Worm (Caenorhabditis elegans) whole organism, L3 larva: Measurements from ENCODE around the gene mrp-8.

Source experiments
- R02D3.7 ChIP-seq: fragments of 150-350 bp; optimal IDR thresholded peaks from 2 replicates; lab custom pipeline; 2014; ENCODE audit warnings: missing biosample characterization, missing genetic modification characterization
- ZK546.5 ChIP-seq: sonication (generic microtip); optimal IDR thresholded peaks from 2 replicates; lab custom pipeline; 2017; ENCODE audit warnings: missing biosample characterization, missing genetic modification characterization
- aly-2 ChIP-seq: fragments of 150-350 bp; optimal IDR thresholded peaks from 2 replicates; lab custom pipeline; 2014; ENCODE audit warnings: missing biosample characterization, missing genetic modification characterization
- ceh-16 ChIP-seq: sonication (generic microtip); optimal IDR thresholded peaks from 2 replicates; lab custom pipeline; 2017; ENCODE audit warnings: missing biosample characterization, missing genetic modification characterization
- ceh-28 ChIP-seq: fragments of 150-350 bp; optimal IDR thresholded peaks from 2 replicates; lab custom pipeline; 2014; ENCODE audit warnings: missing biosample characterization, missing genetic modification reagents, missing genetic modification characterization
- ceh-9 ChIP-seq: sonication (generic microtip); optimal IDR thresholded peaks from 2 replicates; lab custom pipeline; 2018; ENCODE audit warnings: missing biosample characterization, missing genetic modification characterization
- daf-12 ChIP-seq: fragments of 150-350 bp; optimal IDR thresholded peaks from 2 replicates; lab custom pipeline; 2014; ENCODE audit warnings: missing biosample characterization, missing genetic modification reagents, missing genetic modification characterization
- egl-5 ChIP-seq: fragments of 150-350 bp; optimal IDR thresholded peaks from 2 replicates; lab custom pipeline; 2017; ENCODE audit warnings: missing biosample characterization, missing genetic modification reagents, missing genetic modification characterization, inconsistent platforms
- elt-2 ChIP-seq: sonication (generic microtip); optimal IDR thresholded peaks from 2 replicates; lab custom pipeline; 2016; ENCODE audit warnings: missing genetic modification reagents, mild to moderate bottlenecking, missing genetic modification characterization, missing compliant biosample characterization
- eor-1 ChIP-seq, 2 experiments: fragments of 150-350 bp; optimal IDR thresholded peaks; 2 replicates each; lab custom pipeline; 2014 to 2018; ENCODE audit warnings: missing biosample characterization in 2 of 2, missing genetic modification characterization in 2 of 2
- jun-1 ChIP-seq: fragments of 150-350 bp; optimal IDR thresholded peaks from 2 replicates; lab custom pipeline; 2014; ENCODE audit warnings: missing biosample characterization, missing genetic modification reagents, missing genetic modification characterization
- lin-39 ChIP-seq: fragments of 150-350 bp; optimal IDR thresholded peaks from 2 replicates; lab custom pipeline; 2018; ENCODE audit warnings: missing biosample characterization, missing genetic modification reagents, missing genetic modification characterization
- lsy-12 ChIP-seq: sonication (generic microtip); optimal IDR thresholded peaks from 2 replicates; lab custom pipeline; 2016; ENCODE audit warnings: mild to moderate bottlenecking, missing genetic modification characterization, missing compliant biosample characterization
- mdl-1 ChIP-seq: fragments of 150-350 bp; optimal IDR thresholded peaks from 2 replicates; lab custom pipeline; 2014; ENCODE audit warnings: missing biosample characterization, missing genetic modification characterization
- nfya-1 ChIP-seq: sonication (generic microtip); optimal IDR thresholded peaks from 2 replicates; lab custom pipeline; 2017; ENCODE audit warnings: missing genetic modification characterization, mild to moderate bottlenecking, missing compliant biosample characterization, antibody characterized with exemption, moderate library complexity; ENCODE audit not compliant: insufficient read depth
- nhr-23 ChIP-seq: fragments of 150-350 bp; optimal IDR thresholded peaks from 2 replicates; lab custom pipeline; 2014; ENCODE audit warnings: missing biosample characterization, missing genetic modification reagents, missing genetic modification characterization
- nhr-237 ChIP-seq: fragments of 150-350 bp; optimal IDR thresholded peaks from 2 replicates; lab custom pipeline; 2014; ENCODE audit warnings: missing biosample characterization, missing genetic modification characterization
- nhr-25 ChIP-seq: sonication (generic microtip); optimal IDR thresholded peaks from 2 replicates; lab custom pipeline; 2017; ENCODE audit warnings: missing biosample characterization, missing genetic modification characterization
- nhr-43 ChIP-seq: sonication (generic microtip); optimal IDR thresholded peaks from 2 replicates; lab custom pipeline; 2016; ENCODE audit warnings: mild to moderate bottlenecking, missing genetic modification characterization, missing compliant biosample characterization; ENCODE audit not compliant: poor library complexity, severe bottlenecking
- nhr-67 ChIP-seq: fragments of 150-350 bp; optimal IDR thresholded peaks from 2 replicates; lab custom pipeline; 2014; ENCODE audit warnings: missing biosample characterization, missing genetic modification characterization
- nhr-76 ChIP-seq: fragments of 150-350 bp; sonication (generic microtip); optimal IDR thresholded peaks from 5 replicates; lab custom pipeline; 2014; ENCODE audit warnings: missing biosample characterization, missing genetic modification characterization
- nhr-77 ChIP-seq: fragments of 150-350 bp; optimal IDR thresholded peaks from 2 replicates; lab custom pipeline; 2014; ENCODE audit warnings: missing biosample characterization, missing genetic modification characterization
- pha-4 ChIP-seq: fragments of 150-350 bp; optimal IDR thresholded peaks from 2 replicates; lab custom pipeline; 2014; ENCODE audit warnings: missing biosample characterization, missing genetic modification reagents, missing genetic modification characterization
- pqm-1 ChIP-seq: fragments of 150-350 bp; optimal IDR thresholded peaks from 2 replicates; lab custom pipeline; 2017; ENCODE audit warnings: missing biosample characterization, missing genetic modification characterization, inconsistent platforms
- snpc-4 ChIP-seq: fragments of 150-350 bp; optimal IDR thresholded peaks from 2 replicates; lab custom pipeline; 2014; ENCODE audit warnings: missing biosample characterization, missing genetic modification characterization
- tbx-2 ChIP-seq: sonication (generic microtip); optimal IDR thresholded peaks from 2 replicates; lab custom pipeline; 2016; ENCODE audit warnings: mild to moderate bottlenecking, missing genetic modification characterization, missing compliant biosample characterization
- unc-39 ChIP-seq: sonication (generic microtip); optimal IDR thresholded peaks from 4 replicates; lab custom pipeline; 2017; ENCODE audit warnings: missing biosample characterization, missing genetic modification characterization
- zag-1 ChIP-seq: fragments of 150-350 bp; optimal IDR thresholded peaks from 2 replicates; lab custom pipeline; 2014; ENCODE audit warnings: missing biosample characterization, missing genetic modification characterization
- ztf-11 ChIP-seq: fragments of 150-350 bp; optimal IDR thresholded peaks from 2 replicates; lab custom pipeline; 2014; ENCODE audit warnings: missing biosample characterization, missing genetic modification characterization

Gene mrp-8

DNA sequence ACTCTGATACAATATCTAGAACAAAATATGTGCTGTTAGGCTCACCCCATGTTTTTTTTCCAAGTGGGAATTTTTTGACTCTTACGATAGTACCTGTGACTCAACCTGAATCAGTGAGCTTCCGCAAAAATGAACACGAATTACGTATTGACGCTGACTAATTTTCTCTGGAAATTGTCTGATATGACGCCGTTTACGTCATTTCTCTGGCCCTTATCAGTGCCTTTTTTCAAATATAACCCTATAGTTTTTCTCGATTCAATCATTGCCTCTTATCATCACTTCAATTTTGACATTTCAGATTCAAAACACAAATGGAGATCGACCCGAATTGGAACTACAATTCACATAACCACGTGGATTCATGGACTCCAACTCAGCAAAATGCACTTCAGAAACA is 15.8 kb upstream of the mrp-8 start, which contains the start of gene Y75B8A.28 (continued):
- TF ChIP-seq nhr-76 (tag; lab: Kevin White, UChicago) (no peak), pqm-1 (tag; lab: Kevin White, UChicago) (peak; percentile 99), ceh-9 (no peak), ZK546.5 (tag; lab: Kevin White, UChicago) (no peak), ceh-16 (tag; lab: Kevin White, UChicago) (no peak)

- TF ChIP-seq jun-1 (peak; percentile 83), pha-4 (peak; percentile 11), mdl-1 (tag; lab: Kevin White, UChicago) (no peak), ceh-28 (tag; lab: Kevin White, UChicago) (no peak), elt-2 (tag; lab: Kevin White, UChicago) (peak; percentile 91), pqm-1 (tag; lab: Kevin White, UChicago) (peak; percentile 88)
Measured at ce11 chrIII:12317492-12317891, 14.5 kb upstream of the mrp-8 start.

DNA sequence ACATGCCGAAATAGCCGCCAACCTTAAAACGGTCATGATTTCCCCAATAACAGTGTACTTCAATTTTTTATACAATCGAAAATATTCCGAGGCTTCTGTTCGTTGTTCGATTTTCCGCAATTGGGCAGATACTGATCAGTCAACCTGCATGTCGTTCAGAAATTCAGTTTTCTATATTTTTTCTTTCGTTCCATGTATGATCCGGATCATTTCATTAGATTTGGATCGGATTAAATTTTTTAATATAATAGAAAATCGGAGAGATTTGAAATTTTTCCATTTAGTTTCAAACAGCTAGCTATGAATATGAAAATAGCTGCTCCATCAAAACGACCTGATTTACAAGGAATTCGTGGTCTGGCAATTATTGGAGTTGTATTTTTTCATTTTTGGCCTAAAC is 12.2 kb upstream of the mrp-8 start, which contains the start of gene Y75B8A.37:
TSS of gene Y75B8A.37 (plus strand) at position 301 of the 400 bp plus-strand sequence.
- TF ChIP-seq daf-12 (tag; lab: Kevin White, UChicago) (no peak), lin-39 (no peak), snpc-4 (tag; lab: Kevin White, UChicago) (no peak), eor-1 (tag; optimal IDR thresholded peaks at IDR 0.05; lab: Kevin White, UChicago) (no peak), mdl-1 (tag; lab: Kevin White, UChicago) (no peak), nhr-23 (tag; lab: Kevin White, UChicago) (no peak), ceh-28 (tag; lab: Kevin White, UChicago) (no peak), tbx-2 (tag; lab: Kevin White, UChicago) (no peak), nhr-25 (no peak), ztf-11 (tag; lab: Kevin White, UChicago) (no peak), nhr-76 (tag; lab: Kevin White, UChicago) (no peak), nfya-1 (no peak), lsy-12 (tag; lab: Kevin White, UChicago) (no peak), nhr-67 (tag; lab: Kevin White, UChicago) (no peak), jun-1 (no peak), elt-2 (tag; lab: Kevin White, UChicago) (no peak), pha-4 (no peak), nhr-43 (tag; lab: Kevin White, UChicago) (no peak)

DNA sequence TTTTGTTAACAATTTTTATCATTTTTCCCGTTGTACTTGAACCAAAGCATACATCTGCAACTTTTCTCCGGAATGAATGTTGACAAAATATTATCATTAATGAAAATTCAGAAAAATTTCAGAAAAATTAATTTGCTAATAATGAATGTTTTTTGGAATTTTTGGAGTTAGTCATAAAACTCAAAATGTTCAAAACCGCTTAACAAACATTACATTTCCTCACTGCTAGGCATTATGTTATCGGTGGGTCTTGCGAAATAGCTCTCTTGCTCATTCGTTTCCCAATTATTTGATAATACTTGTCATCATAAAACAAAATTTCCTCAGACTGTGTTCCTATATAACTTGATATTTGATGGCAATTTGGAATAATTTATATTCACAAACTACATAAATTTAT is 9.9 kb upstream of the mrp-8 start, which contains the start of gene Y75B8A.39:
TSS of gene Y75B8A.39 (plus strand) at position 301 of the 400 bp plus-strand sequence.
- TF ChIP-seq nhr-67 (tag; lab: Kevin White, UChicago) (no peak), nhr-23 (tag; lab: Kevin White, UChicago) (no peak), aly-2 (no peak), R02D3.7 (tag; lab: Kevin White, UChicago) (no peak), ceh-9 (no peak), pha-4 (no peak), mdl-1 (tag; lab: Kevin White, UChicago) (no peak), egl-5 (tag; lab: Kevin White, UChicago) (no peak), unc-39 (no peak), daf-12 (tag; lab: Kevin White, UChicago) (no peak), zag-1 (tag; lab: Kevin White, UChicago) (no peak), elt-2 (tag; lab: Kevin White, UChicago) (no peak)

- no peak for TF ChIP-seq nhr-237 (tag; lab: Kevin White, UChicago)
- peak; percentile 55 for TF ChIP-seq elt-2 (tag; lab: Kevin White, UChicago)
Measured at ce11 chrIII:12307475-12307874, 4.5 kb upstream of the mrp-8 start, which contains the start of gene pqn-92. TSS of gene pqn-92 (plus strand) at chrIII:12307781.

DNA sequence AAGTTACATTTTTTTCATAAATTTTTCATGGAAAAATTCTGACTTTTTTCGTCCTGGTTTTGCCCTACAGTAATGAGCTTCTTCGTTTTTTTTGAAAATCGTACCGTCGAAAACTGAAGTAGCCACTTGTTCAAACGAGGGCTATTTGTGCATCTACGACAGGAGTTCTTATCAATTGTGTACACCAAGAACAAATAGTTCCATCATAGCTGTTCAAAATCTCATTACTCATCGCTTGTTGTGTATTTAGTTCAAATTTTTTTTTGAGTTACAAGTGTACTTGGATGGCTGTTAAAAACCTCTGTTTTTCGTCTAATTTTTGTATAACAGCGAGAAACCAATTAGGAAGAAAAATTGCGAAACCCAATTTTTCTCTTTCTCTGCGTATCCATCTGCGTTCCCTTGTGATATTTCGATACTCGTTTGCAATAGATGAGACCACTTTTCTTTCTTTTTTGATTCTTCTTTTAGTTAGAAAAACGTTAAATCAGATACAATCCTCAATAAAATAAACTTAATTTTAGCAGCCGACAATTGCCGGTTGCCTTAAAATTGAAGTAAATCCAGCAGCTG is 1.9 kb upstream of the mrp-8 start:
- TF ChIP-seq nhr-77 (tag; lab: Kevin White, UChicago) (no peak), pha-4 (peak; percentile 66)
